Worm (Caenorhabditis elegans) whole organism, L3 larva: ENCODE measurements around the gene col-149.

Source experiments
- R02D3.7 ChIP-seq: fragments of 150-350 bp; optimal IDR thresholded peaks from 2 replicates; lab custom pipeline; 2014; ENCODE audit warnings: missing biosample characterization, missing genetic modification characterization
- ZK546.5 ChIP-seq: sonication (generic microtip); optimal IDR thresholded peaks from 2 replicates; lab custom pipeline; 2017; ENCODE audit warnings: missing biosample characterization, missing genetic modification characterization
- aly-2 ChIP-seq: fragments of 150-350 bp; optimal IDR thresholded peaks from 2 replicates; lab custom pipeline; 2014; ENCODE audit warnings: missing biosample characterization, missing genetic modification characterization
- ama-1 ChIP-seq: fragments of 150-350 bp; optimal IDR thresholded peaks from 2 replicates; lab custom pipeline; 2018
- ceh-28 ChIP-seq: fragments of 150-350 bp; optimal IDR thresholded peaks from 2 replicates; lab custom pipeline; 2014; ENCODE audit warnings: missing biosample characterization, missing genetic modification reagents, missing genetic modification characterization
- ceh-82 ChIP-seq: fragments of 150-350 bp; optimal IDR thresholded peaks from 2 replicates; lab custom pipeline; 2014; ENCODE audit warnings: missing biosample characterization, missing genetic modification characterization
- ceh-9 ChIP-seq: sonication (generic microtip); optimal IDR thresholded peaks from 2 replicates; lab custom pipeline; 2018; ENCODE audit warnings: missing biosample characterization, missing genetic modification characterization
- egl-27 ChIP-seq: sonication (generic microtip); optimal IDR thresholded peaks from 4 replicates; lab custom pipeline; 2017; ENCODE audit warnings: missing biosample characterization, missing genetic modification reagents, missing genetic modification characterization
- egl-5 ChIP-seq: fragments of 150-350 bp; optimal IDR thresholded peaks from 2 replicates; lab custom pipeline; 2017; ENCODE audit warnings: missing biosample characterization, missing genetic modification reagents, missing genetic modification characterization, inconsistent platforms
- elt-1 ChIP-seq: fragments of 150-350 bp; optimal IDR thresholded peaks from 2 replicates; lab custom pipeline; 2014; ENCODE audit warnings: missing biosample characterization, missing genetic modification characterization
- elt-2 ChIP-seq: sonication (generic microtip); optimal IDR thresholded peaks from 2 replicates; lab custom pipeline; 2016; ENCODE audit warnings: missing genetic modification reagents, mild to moderate bottlenecking, missing genetic modification characterization, missing compliant biosample characterization
- eor-1 ChIP-seq, 2 experiments: fragments of 150-350 bp; optimal IDR thresholded peaks; 2 replicates each; lab custom pipeline; 2014 to 2018; ENCODE audit warnings: missing biosample characterization in 2 of 2, missing genetic modification characterization in 2 of 2
- fkh-10 ChIP-seq: sonication (generic microtip); optimal IDR thresholded peaks from 2 replicates; lab custom pipeline; 2017; ENCODE audit warnings: missing biosample characterization, missing genetic modification reagents, missing genetic modification characterization
- fkh-2 ChIP-seq: fragments of 150-350 bp; optimal IDR thresholded peaks from 2 replicates; lab custom pipeline; 2014; ENCODE audit warnings: missing biosample characterization, missing genetic modification reagents, missing genetic modification characterization
- hmg-11 ChIP-seq: sonication (generic microtip); optimal IDR thresholded peaks from 2 replicates; lab custom pipeline; 2016; ENCODE audit warnings: missing genetic modification characterization, missing compliant biosample characterization
- jun-1 ChIP-seq: fragments of 150-350 bp; optimal IDR thresholded peaks from 2 replicates; lab custom pipeline; 2014; ENCODE audit warnings: missing biosample characterization, missing genetic modification reagents, missing genetic modification characterization
- lin-15B ChIP-seq: fragments of 150-350 bp; optimal IDR thresholded peaks from 2 replicates; lab custom pipeline; 2014; ENCODE audit warnings: missing biosample characterization, missing genetic modification characterization
- lin-39 ChIP-seq: fragments of 150-350 bp; optimal IDR thresholded peaks from 2 replicates; lab custom pipeline; 2018; ENCODE audit warnings: missing biosample characterization, missing genetic modification reagents, missing genetic modification characterization
- lsy-12 ChIP-seq: sonication (generic microtip); optimal IDR thresholded peaks from 2 replicates; lab custom pipeline; 2016; ENCODE audit warnings: mild to moderate bottlenecking, missing genetic modification characterization, missing compliant biosample characterization
- mdl-1 ChIP-seq: fragments of 150-350 bp; optimal IDR thresholded peaks from 2 replicates; lab custom pipeline; 2014; ENCODE audit warnings: missing biosample characterization, missing genetic modification characterization
- mml-1 ChIP-seq: fragments of 150-350 bp; sonication (generic microtip); optimal IDR thresholded peaks from 3 replicates; lab custom pipeline; 2014; ENCODE audit warnings: missing biosample characterization, missing genetic modification characterization
- nfya-1 ChIP-seq: sonication (generic microtip); optimal IDR thresholded peaks from 2 replicates; lab custom pipeline; 2017; ENCODE audit warnings: missing genetic modification characterization, mild to moderate bottlenecking, missing compliant biosample characterization, antibody characterized with exemption, moderate library complexity; ENCODE audit not compliant: insufficient read depth
- nhr-11 ChIP-seq: fragments of 150-350 bp; optimal IDR thresholded peaks from 2 replicates; lab custom pipeline; 2014; ENCODE audit warnings: missing biosample characterization, missing genetic modification characterization
- nhr-12 ChIP-seq: fragments of 150-350 bp; optimal IDR thresholded peaks from 2 replicates; lab custom pipeline; 2014; ENCODE audit warnings: missing biosample characterization, missing genetic modification characterization
- nhr-23 ChIP-seq: fragments of 150-350 bp; optimal IDR thresholded peaks from 2 replicates; lab custom pipeline; 2014; ENCODE audit warnings: missing biosample characterization, missing genetic modification reagents, missing genetic modification characterization
- nhr-237 ChIP-seq: fragments of 150-350 bp; optimal IDR thresholded peaks from 2 replicates; lab custom pipeline; 2014; ENCODE audit warnings: missing biosample characterization, missing genetic modification characterization
- nhr-25 ChIP-seq: sonication (generic microtip); optimal IDR thresholded peaks from 2 replicates; lab custom pipeline; 2017; ENCODE audit warnings: missing biosample characterization, missing genetic modification characterization
- nhr-28 ChIP-seq: fragments of 150-350 bp; optimal IDR thresholded peaks from 2 replicates; lab custom pipeline; 2014; ENCODE audit warnings: missing biosample characterization, missing genetic modification characterization
- nhr-43 ChIP-seq: sonication (generic microtip); optimal IDR thresholded peaks from 2 replicates; lab custom pipeline; 2016; ENCODE audit warnings: mild to moderate bottlenecking, missing genetic modification characterization, missing compliant biosample characterization; ENCODE audit not compliant: poor library complexity, severe bottlenecking
- nhr-67 ChIP-seq: fragments of 150-350 bp; optimal IDR thresholded peaks from 2 replicates; lab custom pipeline; 2014; ENCODE audit warnings: missing biosample characterization, missing genetic modification characterization
- nhr-76 ChIP-seq: fragments of 150-350 bp; sonication (generic microtip); optimal IDR thresholded peaks from 5 replicates; lab custom pipeline; 2014; ENCODE audit warnings: missing biosample characterization, missing genetic modification characterization
- pha-4 ChIP-seq: fragments of 150-350 bp; optimal IDR thresholded peaks from 2 replicates; lab custom pipeline; 2014; ENCODE audit warnings: missing biosample characterization, missing genetic modification reagents, missing genetic modification characterization
- pqm-1 ChIP-seq: fragments of 150-350 bp; optimal IDR thresholded peaks from 2 replicates; lab custom pipeline; 2017; ENCODE audit warnings: missing biosample characterization, missing genetic modification characterization, inconsistent platforms
- snpc-4 ChIP-seq: fragments of 150-350 bp; optimal IDR thresholded peaks from 2 replicates; lab custom pipeline; 2014; ENCODE audit warnings: missing biosample characterization, missing genetic modification characterization
- tbx-2 ChIP-seq: sonication (generic microtip); optimal IDR thresholded peaks from 2 replicates; lab custom pipeline; 2016; ENCODE audit warnings: mild to moderate bottlenecking, missing genetic modification characterization, missing compliant biosample characterization
- unc-62 ChIP-seq: fragments of 150-350 bp; sonication (generic microtip); optimal IDR thresholded peaks from 4 replicates; lab custom pipeline; 2014; ENCODE audit warnings: missing biosample characterization, missing genetic modification reagents, missing genetic modification characterization
- zag-1 ChIP-seq: fragments of 150-350 bp; optimal IDR thresholded peaks from 2 replicates; lab custom pipeline; 2014; ENCODE audit warnings: missing biosample characterization, missing genetic modification characterization
- ztf-11 ChIP-seq: fragments of 150-350 bp; optimal IDR thresholded peaks from 2 replicates; lab custom pipeline; 2014; ENCODE audit warnings: missing biosample characterization, missing genetic modification characterization

The col-149 gene

DNA sequence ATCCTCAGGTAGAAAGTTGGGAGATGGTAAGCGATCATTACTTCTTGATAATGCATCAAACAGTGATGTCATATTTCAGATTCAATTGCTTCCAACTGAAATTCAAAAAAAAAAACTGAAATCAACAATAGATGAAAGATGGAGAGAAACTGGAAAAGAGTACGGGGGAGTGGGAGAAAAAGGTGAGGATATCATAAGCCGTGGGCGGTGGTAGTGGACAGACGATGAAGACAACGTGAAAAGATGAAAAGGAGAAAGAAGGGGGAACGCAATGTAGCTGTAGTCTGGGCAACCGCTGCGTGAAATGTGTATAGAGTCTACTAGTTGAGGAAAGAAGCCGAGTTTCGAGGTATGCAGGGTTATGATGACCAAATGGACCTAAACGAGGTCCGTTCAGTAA, 14.6 kb upstream of the col-149 start, which contains the start of gene che-12:
che-12 (minus strand) TSS at position 101 of the 400 bp plus-strand sequence.
- TF ChIP-seq mml-1 (no peak), nfya-1 (tag; lab: Kevin White, UChicago) (no peak), aly-2 (tag; lab: Kevin White, UChicago) (no peak), nhr-11 (tag; lab: Kevin White, UChicago) (no peak), nhr-25 (tag; lab: Kevin White, UChicago) (no peak), mdl-1 (tag; lab: Kevin White, UChicago) (no peak), egl-27 (tag; lab: Kevin White, UChicago) (no peak), nhr-237 (tag; lab: Kevin White, UChicago) (no peak), pqm-1 (tag; lab: Kevin White, UChicago) (no peak), elt-2 (tag; lab: Kevin White, UChicago) (no peak), R02D3.7 (tag; lab: Kevin White, UChicago) (no peak), unc-62 (no peak), lin-39 (tag; lab: Kevin White, UChicago) (no peak), pha-4 (no peak), ceh-28 (tag; lab: Kevin White, UChicago) (no peak), nhr-23 (tag; lab: Kevin White, UChicago) (no peak), zag-1 (no peak)

- TF ChIP-seq ceh-28 (tag; lab: Kevin White, UChicago) (no peak), ZK546.5 (no peak), egl-27 (tag; lab: Kevin White, UChicago) (no peak), jun-1 (tag; lab: Kevin White, UChicago) (no peak), nhr-76 (tag; lab: Kevin White, UChicago) (no peak), egl-5 (no peak), zag-1 (no peak), nhr-23 (tag; lab: Kevin White, UChicago) (no peak), mml-1 (no peak), tbx-2 (tag; lab: Kevin White, UChicago) (no peak), pha-4 (no peak), nhr-43 (tag; lab: Kevin White, UChicago) (no peak), snpc-4 (tag; lab: Kevin White, UChicago) (no peak), ama-1 (lab: Kevin White, UChicago) (no peak), lsy-12 (tag; lab: Kevin White, UChicago) (no peak), aly-2 (tag; lab: Kevin White, UChicago) (no peak), unc-62 (no peak), elt-2 (tag; lab: Kevin White, UChicago) (no peak), elt-1 (tag; lab: Kevin White, UChicago) (no peak)
- TF ChIP-seq, all 47 proteins: peak for 0
These were observed 4.4 kb upstream of the col-149 start, which contains the start of gene B0024.4 for ce11 chrV:10297099-10297498. B0024.4 (plus strand) TSS chrV:10297399.

DNA sequence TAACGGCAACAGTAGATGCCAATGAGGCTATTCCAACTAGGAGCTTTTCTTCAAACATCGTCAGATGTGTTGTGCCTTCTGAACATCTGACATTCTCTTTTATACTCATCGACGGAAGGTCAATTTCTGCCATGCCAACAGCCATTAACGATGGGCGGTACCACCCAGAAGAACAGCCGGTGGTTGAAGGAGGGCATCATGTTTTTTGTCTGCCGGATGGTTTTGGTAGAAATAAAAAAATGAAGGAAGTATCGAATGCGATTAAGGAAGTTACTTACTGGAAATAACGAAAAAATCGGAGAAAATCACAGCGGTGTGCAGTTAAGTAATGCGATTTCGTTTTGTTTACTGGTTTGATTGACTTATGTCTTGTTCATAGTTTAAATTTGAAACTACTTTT, 1.9 kb upstream of the col-149 start, which contains the start of gene col-150:
col-150 (minus strand) TSS at position 101 of the 400 bp plus-strand sequence.
- no peak for TF ChIP-seq ceh-9
- no peak for TF ChIP-seq jun-1 (tag; lab: Kevin White, UChicago)
- TF ChIP-seq elt-2 (tag; lab: Kevin White, UChicago): no peak
- TF ChIP-seq ceh-28 (tag; lab: Kevin White, UChicago): no peak
- no peak for TF ChIP-seq nhr-28
- no peak for TF ChIP-seq nhr-67 (tag; lab: Kevin White, UChicago)
- no peak for TF ChIP-seq nhr-76 (tag; lab: Kevin White, UChicago)
- TF ChIP-seq hmg-11 (tag; lab: Kevin White, UChicago): no peak
- TF ChIP-seq ztf-11: no peak
- no peak for TF ChIP-seq ZK546.5
- TF ChIP-seq eor-1 (tag; optimal IDR thresholded peaks at IDR 0.05; lab: Kevin White, UChicago): no peak
- no peak for TF ChIP-seq R02D3.7 (tag; lab: Kevin White, UChicago)
- TF ChIP-seq lin-15B (tag; lab: Kevin White, UChicago): no peak
- TF ChIP-seq tbx-2 (tag; lab: Kevin White, UChicago): no peak
- no peak for TF ChIP-seq ceh-82
- no peak for TF ChIP-seq lsy-12 (tag; lab: Kevin White, UChicago)
- no peak for TF ChIP-seq unc-62

DNA sequence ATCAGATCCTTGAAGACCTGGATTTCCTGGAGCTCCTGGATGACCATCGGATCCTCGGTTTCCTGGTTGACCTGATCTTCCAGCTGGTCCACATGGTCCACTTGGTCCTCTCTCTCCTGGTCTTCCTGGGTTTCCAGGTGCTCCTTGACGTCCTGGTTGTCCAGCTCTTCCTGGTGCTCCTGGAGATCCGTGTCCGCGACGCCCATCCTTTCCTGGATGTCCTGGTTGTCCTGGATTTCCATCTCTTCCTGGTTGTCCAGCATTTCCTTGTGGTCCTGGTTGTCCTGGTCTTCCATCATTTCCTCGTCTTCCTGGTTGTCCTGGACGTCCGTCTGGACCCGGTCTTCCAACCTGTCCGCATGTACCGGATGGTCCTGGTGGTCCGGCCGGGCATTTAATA, 821 bp downstream of the col-149 start:
- TF ChIP-seq egl-27 (tag; lab: Kevin White, UChicago) (no peak), nhr-67 (tag; lab: Kevin White, UChicago) (no peak), ceh-82 (no peak), hmg-11 (tag; lab: Kevin White, UChicago) (no peak), fkh-2 (tag; lab: Kevin White, UChicago) (no peak), fkh-10 (GFP tag; lab: Kevin White, UChicago) (no peak), jun-1 (tag; lab: Kevin White, UChicago) (no peak), lin-15B (tag; lab: Kevin White, UChicago) (no peak), nhr-12 (tag; lab: Kevin White, UChicago) (no peak), pha-4 (no peak)
